Worm (Caenorhabditis elegans) whole organism, mixed stage, embryonic: ENCODE data around the gene F14F9.5.

Experiments
- blmp-1 ChIP-seq: fragments of 150-350 bp; optimal IDR thresholded peaks from 2 replicates; lab custom pipeline; 2014; ENCODE audit warnings: missing biosample characterization, missing genetic modification characterization
- ceh-43 ChIP-seq: fragments of 200-800 bp; sonication (Bioruptor generic); optimal IDR thresholded peaks from 2 replicates; lab custom pipeline; 2018; ENCODE audit warnings: mild to moderate bottlenecking, missing genetic modification characterization, moderate library complexity, missing compliant biosample characterization
- ces-1 ChIP-seq: fragments of 150-350 bp; optimal IDR thresholded peaks from 2 replicates; lab custom pipeline; 2014; ENCODE audit warnings: missing biosample characterization, missing genetic modification reagents, missing genetic modification characterization
- lsy-2 ChIP-seq: fragments of 150-350 bp; optimal IDR thresholded peaks from 2 replicates; lab custom pipeline; 2014; ENCODE audit warnings: missing biosample characterization, missing genetic modification characterization
- mab-5 ChIP-seq: fragments of 150-350 bp; optimal IDR thresholded peaks from 2 replicates; lab custom pipeline; 2014; ENCODE audit warnings: missing biosample characterization, missing genetic modification characterization
- mep-1 ChIP-seq: fragments of 150-350 bp; optimal IDR thresholded peaks from 2 replicates; lab custom pipeline; 2017; ENCODE audit warnings: missing biosample characterization, missing genetic modification reagents, missing genetic modification characterization, inconsistent platforms
- mls-2 ChIP-seq: sonication (generic microtip); optimal IDR thresholded peaks from 2 replicates; lab custom pipeline; 2016; ENCODE audit warnings: mild to moderate bottlenecking, missing genetic modification characterization, moderate library complexity, missing compliant biosample characterization
- nhr-237 ChIP-seq: fragments of 150-350 bp; optimal IDR thresholded peaks from 2 replicates; lab custom pipeline; 2014; ENCODE audit warnings: missing biosample characterization, missing genetic modification characterization
- nhr-28 ChIP-seq: fragments of 150-350 bp; optimal IDR thresholded peaks from 2 replicates; lab custom pipeline; 2014; ENCODE audit warnings: missing biosample characterization, missing genetic modification characterization
- pha-4 ChIP-seq: fragments of 150-350 bp; optimal IDR thresholded peaks from 2 replicates; lab custom pipeline; 2018; ENCODE audit warnings: missing biosample characterization, missing genetic modification reagents, missing genetic modification characterization
- snpc-4 ChIP-seq: fragments of 150-350 bp; optimal IDR thresholded peaks from 2 replicates; lab custom pipeline; 2014; ENCODE audit warnings: missing biosample characterization, missing genetic modification characterization
- sptf-1 ChIP-seq: sonication (generic microtip); optimal IDR thresholded peaks from 2 replicates; lab custom pipeline; 2017; ENCODE audit warnings: mild to moderate bottlenecking, missing genetic modification characterization, moderate library complexity, missing compliant biosample characterization
- unc-62 ChIP-seq: fragments of 150-350 bp; optimal IDR thresholded peaks from 2 replicates; lab custom pipeline; 2014; ENCODE audit warnings: missing biosample characterization, missing genetic modification reagents, missing genetic modification characterization
- ztf-11 ChIP-seq: fragments of 150-350 bp; optimal IDR thresholded peaks from 2 replicates; lab custom pipeline; 2014; ENCODE audit warnings: missing biosample characterization, missing genetic modification characterization

DNA sequence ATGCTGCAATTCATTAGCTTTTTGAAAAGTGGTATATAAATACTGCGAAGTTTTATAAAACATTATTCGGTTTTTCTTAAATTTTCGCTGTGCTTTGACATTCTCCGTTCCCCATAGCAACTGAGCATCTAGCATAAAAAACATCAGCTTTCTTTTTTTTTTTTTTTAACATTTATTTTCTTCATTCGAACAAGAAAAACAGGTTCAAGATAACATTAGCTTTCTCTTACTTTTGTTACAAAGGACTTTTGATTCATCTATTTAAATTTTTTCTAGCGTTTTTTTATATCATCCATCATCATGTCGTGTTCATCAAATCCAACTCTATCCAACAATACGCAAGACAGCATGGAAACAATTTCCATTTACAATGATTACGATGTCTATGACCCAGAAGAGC lies 11.0 kb downstream of the F14F9.5 start, which contains the start of gene F14F9.3:
- TF ChIP-seq lsy-2 (tag; lab: Kevin White, UChicago) (no peak), nhr-237 (tag; lab: Kevin White, UChicago) (no peak), sptf-1 (tag; lab: Kevin White, UChicago) (no peak), mab-5 (tag; lab: Kevin White, UChicago) (no peak), blmp-1 (tag; lab: Kevin White, UChicago) (no peak), mep-1 (tag; lab: Kevin White, UChicago) (no peak), snpc-4 (no peak), pha-4 (no peak), nhr-28 (tag; lab: Kevin White, UChicago) (no peak), unc-62 (GFP tag; lab: Kevin White, UChicago) (no peak), ztf-11 (tag; lab: Kevin White, UChicago) (no peak), mls-2 (no peak), ceh-43 (no peak), ces-1 (GFP tag; lab: Kevin White, UChicago) (no peak)
